Worm (Caenorhabditis elegans): ENCODE data around the gene unc-52.

ce11 chrII:14622758-14623157, 61.5 kb downstream of the unc-52 start, which contains the start of gene mltn-10:
- TF ChIP-seq ref-1 (GFP tag; conservative IDR thresholded peaks at IDR 0.05) (no peak), tab-1 (GFP tag; IDR thresholded peaks at IDR 0.05) (no peak), flt-1 (GFP tag; IDR thresholded peaks at IDR 0.05) (no peak), cog-1 (tag; optimal IDR thresholded peaks at IDR 0.05) (no peak), T22C8.4 (GFP tag; IDR thresholded peaks at IDR 0.05) (no peak)

Data from whole organism, midembryonic.